Worm (Caenorhabditis elegans): Measurements from ENCODE around the gene fbxa-62.
"Not testable (repeated sequence)": the region's sequence is repeated elsewhere in the genome, so short reads cannot be mapped to it uniquely, and the experiment has no call there.

The fbxa-62 gene

DNA sequence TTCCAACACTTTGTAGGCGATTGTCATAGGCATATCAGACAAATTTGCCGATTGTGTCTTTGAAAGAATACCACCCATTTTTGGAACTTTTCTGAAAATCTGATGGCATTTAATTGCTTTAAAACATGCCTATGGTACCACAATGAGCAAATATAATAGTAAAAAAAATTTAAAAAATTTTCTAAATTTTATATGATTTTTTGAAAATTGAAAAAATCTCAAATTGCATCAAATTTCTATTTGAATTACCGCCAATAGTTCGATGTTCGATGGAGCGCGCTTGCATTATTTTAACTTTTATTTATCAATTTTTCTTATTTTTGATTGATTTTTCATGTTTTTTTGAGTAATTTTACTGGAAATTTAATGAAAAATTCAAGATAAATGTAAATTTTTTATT lies 33.8 kb downstream of the fbxa-62 start, which contains the start of gene fbxa-42:
Gene fbxa-42, minus strand, starts transcription at position 101 of the 400 bp plus-strand sequence.
- not testable (repeated sequence) for TF ChIP-seq eor-1, skn-1, pqm-1 (tag; optimal IDR thresholded peaks at IDR 0.05)

DNA sequence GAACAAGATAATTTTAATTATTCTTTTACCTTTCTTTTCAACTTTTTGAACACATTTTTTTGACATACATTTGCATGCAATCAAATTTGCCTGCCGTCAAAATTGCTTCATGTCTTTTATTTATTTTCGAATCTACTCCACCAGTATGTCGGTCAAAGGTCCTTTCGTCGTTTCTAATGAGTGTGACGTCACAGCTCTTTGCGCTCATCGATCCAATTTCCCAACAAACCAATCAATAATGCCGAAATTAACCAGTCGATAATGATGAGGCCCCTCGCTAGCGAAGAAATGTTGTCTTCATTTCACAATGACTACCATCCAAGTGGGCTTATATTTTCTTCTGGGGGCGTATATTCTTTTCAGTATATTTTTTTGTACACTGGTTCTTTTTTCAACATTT lies 35.4 kb downstream of the fbxa-62 start, which contains the start of gene Y54F10BM.6:
Gene Y54F10BM.6, plus strand, starts transcription at position 301 of the 400 bp plus-strand sequence.
- no peak for TF ChIP-seq nhr-43 (tag; optimal IDR thresholded peaks at IDR 0.05; ENCODE audit: poor library complexity, severe bottlenecking)
- TF ChIP-seq ceh-82 (tag; optimal IDR thresholded peaks at IDR 0.05): no peak
- TF ChIP-seq lsy-12 (tag; optimal IDR thresholded peaks at IDR 0.05): no peak
- no peak for TF ChIP-seq nhr-11 (tag; optimal IDR thresholded peaks at IDR 0.05)
- TF ChIP-seq ztf-11 (tag; optimal IDR thresholded peaks at IDR 0.05): no peak
- no peak for TF ChIP-seq pqm-1 (tag; optimal IDR thresholded peaks at IDR 0.05)
- TF ChIP-seq nhr-237 (tag; optimal IDR thresholded peaks at IDR 0.05): no peak
- no peak for TF ChIP-seq pha-4 (tag; optimal IDR thresholded peaks at IDR 0.05)
- TF ChIP-seq fkh-2 (tag; optimal IDR thresholded peaks at IDR 0.05): no peak
- no peak for TF ChIP-seq unc-62 (GFP tag; optimal IDR thresholded peaks at IDR 0.05)
- TF ChIP-seq fkh-10 (GFP tag; optimal IDR thresholded peaks at IDR 0.05): no peak
- TF ChIP-seq nhr-28 (tag; optimal IDR thresholded peaks at IDR 0.05): no peak
- no peak for TF ChIP-seq snpc-4 (tag; optimal IDR thresholded peaks at IDR 0.05)
- no peak for TF ChIP-seq elt-1 (tag; optimal IDR thresholded peaks at IDR 0.05)
- no peak for TF ChIP-seq eor-1 (tag; optimal IDR thresholded peaks at IDR 0.05)
- no peak for TF ChIP-seq ZK546.5 (tag; optimal IDR thresholded peaks at IDR 0.05)
- TF ChIP-seq ceh-16 (tag; optimal IDR thresholded peaks at IDR 0.05): no peak
- no peak for TF ChIP-seq aly-2 (tag; optimal IDR thresholded peaks at IDR 0.05)

DNA sequence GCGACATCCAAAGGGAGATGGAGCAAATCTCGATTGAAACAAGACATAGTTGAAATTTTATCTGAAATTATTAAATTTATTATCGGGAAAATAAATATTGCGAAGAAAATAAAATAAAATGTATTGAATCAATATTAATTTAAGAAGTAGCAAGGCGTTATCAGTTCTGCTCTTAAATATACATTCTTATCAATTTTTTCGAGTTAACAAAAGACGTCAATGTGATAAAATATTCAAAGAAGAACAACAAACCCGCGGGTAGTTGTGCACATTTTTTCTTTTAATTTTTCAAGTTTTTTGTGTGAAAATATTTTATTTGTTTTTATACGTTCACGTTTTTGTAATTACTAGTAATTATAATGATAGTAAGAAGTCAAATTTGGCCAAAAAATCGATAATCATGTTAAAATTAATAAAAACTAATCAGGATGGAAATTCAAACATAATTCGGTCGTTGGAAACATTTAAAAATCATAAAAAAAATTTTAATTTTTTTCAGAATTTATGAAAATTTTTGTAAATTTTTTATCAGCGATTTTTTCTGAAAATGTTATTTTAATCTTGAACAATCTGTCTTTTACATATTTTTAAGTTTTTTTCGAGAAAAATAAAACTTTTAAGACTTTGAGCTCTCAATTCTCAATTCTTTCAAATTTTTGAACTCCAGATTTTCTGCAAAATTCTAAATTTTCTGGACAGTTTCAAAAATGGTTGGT lies 38.6 kb downstream of the fbxa-62 start, which contains the start of gene fbxa-9:
Gene fbxa-9, plus strand, starts transcription at position 666 of the 716 bp plus-strand sequence.
- TF ChIP-seq lin-39 (tag; optimal IDR thresholded peaks at IDR 0.05) (no peak), pqm-1 (tag; optimal IDR thresholded peaks at IDR 0.05) (peak; percentile 74), elt-2 (tag; optimal IDR thresholded peaks at IDR 0.05) (peak; percentile 81), unc-39 (tag; optimal IDR thresholded peaks at IDR 0.05) (no peak)

DNA sequence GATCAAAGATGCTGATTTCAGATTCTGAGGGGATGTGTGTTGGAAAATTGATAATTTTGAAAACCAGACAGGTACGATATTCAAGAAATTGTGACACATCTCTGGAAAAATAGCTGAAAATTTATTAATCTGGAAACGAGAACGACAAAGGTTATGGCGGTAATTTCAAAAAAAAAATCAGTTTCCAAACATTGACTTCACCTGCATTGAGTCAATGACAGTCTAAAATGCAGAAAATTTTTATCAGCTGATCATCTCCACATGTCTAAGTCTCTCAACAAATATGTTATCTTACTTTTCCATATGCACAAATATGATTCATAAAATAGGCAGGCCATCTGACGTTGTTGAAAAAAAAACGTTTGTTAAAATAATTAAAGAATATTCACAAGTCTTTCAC lies 44.6 kb downstream of the fbxa-62 start, which contains the start of gene fbxa-48:
Gene fbxa-48, minus strand, starts transcription at position 101 of the 400 bp plus-strand sequence.
- no peak for TF ChIP-seq egl-5 (tag; optimal IDR thresholded peaks at IDR 0.05)
- TF ChIP-seq pqm-1 (tag; optimal IDR thresholded peaks at IDR 0.05): peak; percentile 2
- peak; percentile 38 for TF ChIP-seq elt-2 (tag; optimal IDR thresholded peaks at IDR 0.05)
- no peak for TF ChIP-seq nhr-67 (tag; optimal IDR thresholded peaks at IDR 0.05)
- no peak for TF ChIP-seq zag-1 (tag; optimal IDR thresholded peaks at IDR 0.05)
- TF ChIP-seq skn-1 (tag; optimal IDR thresholded peaks at IDR 0.05): no peak
- no peak for TF ChIP-seq mml-1 (tag; optimal IDR thresholded peaks at IDR 0.05)
- TF ChIP-seq nhr-77 (tag; optimal IDR thresholded peaks at IDR 0.05): no peak

DNA sequence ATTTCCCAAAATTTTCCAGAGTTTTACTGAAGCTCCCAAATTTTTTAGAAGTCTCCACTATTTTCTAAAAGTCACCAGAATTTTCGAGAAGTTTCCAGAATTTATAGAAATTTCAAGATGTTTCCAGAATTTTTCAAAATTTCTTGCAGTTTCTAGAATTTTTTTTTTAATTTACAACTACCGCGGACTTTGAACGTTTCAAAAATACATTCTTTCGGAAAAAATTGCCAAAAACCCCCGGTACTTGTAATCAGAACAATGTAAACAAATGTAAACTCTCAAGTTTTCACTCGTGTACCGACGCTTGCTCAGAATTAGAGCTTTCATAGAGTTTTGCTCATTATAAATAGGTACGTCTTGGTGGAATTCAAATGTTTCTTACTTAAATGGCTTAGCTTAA lies 45.2 kb downstream of the fbxa-62 start, which contains the start of gene fbxa-39:
Gene fbxa-39, plus strand, starts transcription at position 301 of the 400 bp plus-strand sequence.
- no peak for TF ChIP-seq mml-1 (tag; optimal IDR thresholded peaks at IDR 0.05)
- no peak for TF ChIP-seq nhr-25 (tag; optimal IDR thresholded peaks at IDR 0.05)
- TF ChIP-seq egl-27 (tag; optimal IDR thresholded peaks at IDR 0.05): no peak
- no peak for TF ChIP-seq zag-1 (tag; optimal IDR thresholded peaks at IDR 0.05)
- TF ChIP-seq elt-2 (tag; optimal IDR thresholded peaks at IDR 0.05): no peak
- no peak for TF ChIP-seq unc-62 (GFP tag; optimal IDR thresholded peaks at IDR 0.05)
- TF ChIP-seq ceh-28 (tag; optimal IDR thresholded peaks at IDR 0.05): no peak
- TF ChIP-seq nhr-76 (tag; optimal IDR thresholded peaks at IDR 0.05): no peak
- no peak for TF ChIP-seq unc-39 (tag; optimal IDR thresholded peaks at IDR 0.05)
- no peak for TF ChIP-seq ama-1 (optimal IDR thresholded peaks at IDR 0.05)
- no peak for TF ChIP-seq nhr-237 (tag; optimal IDR thresholded peaks at IDR 0.05)
- TF ChIP-seq nhr-23 (tag; optimal IDR thresholded peaks at IDR 0.05): no peak
